Worm (Caenorhabditis elegans) whole organism, midembryonic: ENCODE results near the gene F43E2.1.

Experiments used
- T22C8.4 ChIP-seq: fragments of 200-800 bp; sonication (Bioruptor generic); IDR thresholded peaks from 2 replicates; pipeline ENCODE4 v1.3.6; 2022; ENCODE audit warnings: missing genetic modification characterization, missing compliant biosample characterization
- cog-1 ChIP-seq: sonication (generic microtip); optimal IDR thresholded peaks from 2 replicates; lab custom pipeline; 2016; ENCODE audit warnings: missing genetic modification characterization, missing compliant biosample characterization
- flt-1 ChIP-seq: fragments of 200-800 bp; sonication (Bioruptor generic); IDR thresholded peaks from 2 replicates; pipeline ENCODE4 v1.3.6; 2022; ENCODE audit warnings: missing genetic modification characterization, missing compliant biosample characterization
- klf-2 ChIP-seq: fragments of 200-800 bp; sonication (Bioruptor generic); conservative IDR thresholded peaks from 2 replicates; pipeline ENCODE4 v1.3.6; 2022; ENCODE audit warnings: missing genetic modification reagents, missing genetic modification characterization, missing compliant biosample characterization
- med-1 ChIP-seq: sonication (generic microtip); optimal IDR thresholded peaks from 2 replicates; lab custom pipeline; 2017; ENCODE audit warnings: missing genetic modification characterization, mild to moderate bottlenecking, missing compliant biosample characterization, antibody characterized with exemption, missing genetic modification reagents; ENCODE audit not compliant: insufficient read depth
- ref-1 ChIP-seq: fragments of 200-800 bp; sonication (Bioruptor generic); conservative IDR thresholded peaks from 2 replicates; pipeline ENCODE4 v1.3.6; 2022; ENCODE audit warnings: missing genetic modification reagents, missing genetic modification characterization, missing compliant biosample characterization
- tab-1 ChIP-seq: fragments of 200-800 bp; sonication (Bioruptor generic); IDR thresholded peaks from 2 replicates; pipeline ENCODE4 v1.3.6; 2022; ENCODE audit warnings: missing genetic modification characterization, missing compliant biosample characterization
- ztf-23 ChIP-seq: fragments of 200-800 bp; sonication (Bioruptor generic); IDR thresholded peaks from 2 replicates; pipeline ENCODE4 v1.3.6; 2022; ENCODE audit warnings: missing genetic modification reagents, missing genetic modification characterization, missing compliant biosample characterization
- ztf-29 ChIP-seq: fragments of 200-800 bp; sonication (Bioruptor generic); IDR thresholded peaks from 2 replicates; pipeline ENCODE4 v1.3.6; 2022; ENCODE audit warnings: missing genetic modification reagents, missing genetic modification characterization, missing compliant biosample characterization

The F43E2.1 gene

DNA sequence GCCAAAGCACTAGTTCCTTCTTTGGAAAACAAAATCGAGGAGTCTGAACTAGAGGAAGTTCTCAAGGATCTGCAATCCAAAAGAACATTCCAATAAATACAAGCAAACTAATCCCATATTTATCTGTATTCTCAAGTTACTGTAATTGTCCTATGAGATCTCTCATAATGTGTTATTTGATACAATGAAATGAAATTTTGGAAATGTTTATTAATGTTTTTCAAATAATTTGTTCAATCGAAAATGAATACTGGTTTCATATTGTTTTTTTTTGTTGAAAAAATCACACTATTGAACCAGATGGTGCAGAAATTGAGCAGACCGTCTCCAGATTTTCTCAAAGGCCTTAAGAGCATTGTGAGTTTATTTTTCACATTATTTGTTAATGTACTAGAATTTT, at the start of gene F43E2.1:
TSS of gene F43E2.1 (plus strand) at position 301 of the 400 bp plus-strand sequence.
- no peak for TF ChIP-seq med-1 (GFP tag; lab: Kevin White, UChicago)
- TF ChIP-seq tab-1 (GFP tag; lab: Robert Waterston, UW), result no peak
- TF ChIP-seq ztf-29 (GFP tag; lab: Robert Waterston, UW), result no peak
- TF ChIP-seq ztf-23 (GFP tag; lab: Robert Waterston, UW), result no peak
- TF ChIP-seq T22C8.4, result no peak
- TF ChIP-seq klf-2 (GFP tag; lab: Robert Waterston, UW), result no peak
- no peak for TF ChIP-seq flt-1 (GFP tag; lab: Robert Waterston, UW)
- no peak for TF ChIP-seq ref-1 (GFP tag; lab: Robert Waterston, UW)
- TF ChIP-seq cog-1 (tag; lab: Kevin White, UChicago), result no peak

DNA sequence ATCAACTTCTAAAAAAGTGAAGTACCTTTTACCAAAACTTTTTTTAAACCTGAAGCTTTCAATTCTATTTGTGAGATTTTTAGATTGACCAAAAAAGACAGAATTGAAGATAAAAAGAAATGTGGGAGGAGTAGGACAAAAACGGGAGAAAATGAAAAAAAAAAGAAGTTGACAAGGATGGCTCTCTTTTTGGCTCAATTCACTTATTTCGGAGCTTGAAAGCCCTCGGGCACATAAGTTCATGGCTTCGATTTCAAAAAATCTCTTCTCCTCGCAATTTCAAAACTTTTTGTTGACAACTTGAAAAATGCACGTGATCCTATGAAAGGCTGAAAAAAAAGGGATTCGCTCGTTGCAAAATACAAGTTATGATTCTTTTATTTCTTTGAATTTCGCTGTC, 48.9 kb upstream of the F43E2.1 start:
- TF ChIP-seq med-1 (GFP tag; lab: Kevin White, UChicago), result no peak
- no peak for TF ChIP-seq cog-1 (tag; lab: Kevin White, UChicago)
- no peak for TF ChIP-seq klf-2 (GFP tag; lab: Robert Waterston, UW)
- TF ChIP-seq ztf-29 (GFP tag; lab: Robert Waterston, UW), result no peak
- TF ChIP-seq ztf-23 (GFP tag; lab: Robert Waterston, UW), result no peak
- no peak for TF ChIP-seq ref-1 (GFP tag; lab: Robert Waterston, UW)
- TF ChIP-seq tab-1 (GFP tag; lab: Robert Waterston, UW), result no peak
- no peak for TF ChIP-seq flt-1 (GFP tag; lab: Robert Waterston, UW)
- no peak for TF ChIP-seq T22C8.4

DNA sequence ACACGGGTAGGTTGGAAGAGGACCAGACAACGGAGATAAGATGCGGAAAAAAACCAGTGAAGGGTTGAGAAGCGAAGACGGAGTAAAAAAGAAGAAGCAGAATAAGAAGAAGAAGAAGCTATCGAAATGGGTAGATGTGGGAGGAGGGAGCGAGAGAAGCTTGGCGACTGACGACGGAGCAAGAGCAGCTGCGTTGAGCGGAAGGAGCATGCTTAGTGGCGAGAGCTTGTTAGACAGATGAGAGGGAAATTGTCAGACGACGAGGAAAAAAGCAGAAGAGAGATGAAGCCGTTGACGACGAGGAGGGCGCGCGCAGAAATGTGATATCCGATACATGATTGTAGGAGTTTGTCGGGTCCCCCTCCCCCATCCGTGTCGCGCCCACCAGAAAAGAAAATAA, 48.1 kb upstream of the F43E2.1 start:
- TF ChIP-seq flt-1 (GFP tag; lab: Robert Waterston, UW) (no peak), klf-2 (GFP tag; lab: Robert Waterston, UW) (no peak), cog-1 (tag; lab: Kevin White, UChicago) (no peak), ztf-29 (GFP tag; lab: Robert Waterston, UW) (no peak), med-1 (GFP tag; lab: Kevin White, UChicago) (no peak)

DNA sequence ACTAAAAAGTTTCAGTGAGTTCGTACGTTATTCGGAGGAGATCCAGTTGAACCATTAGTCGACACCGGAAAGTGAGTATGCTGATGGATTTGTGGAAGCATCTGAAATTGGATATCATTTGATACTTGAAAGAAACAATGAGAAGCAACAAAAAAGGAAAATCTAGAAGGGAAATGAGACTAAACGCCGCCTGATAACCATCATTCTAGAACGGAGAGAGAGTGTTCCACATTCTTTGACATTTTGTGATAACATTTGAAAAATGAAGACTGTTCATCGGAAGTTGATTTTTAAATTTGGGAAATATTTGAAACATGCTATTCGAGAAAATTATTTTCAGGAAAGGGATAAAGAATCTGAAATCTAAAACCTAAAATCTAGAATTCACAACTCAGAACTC, 43.9 kb upstream of the F43E2.1 start, which contains the start of gene npax-1:
TSS of gene npax-1 (minus strand) at position 101 of the 400 bp plus-strand sequence.
- TF ChIP-seq ref-1 (GFP tag; lab: Robert Waterston, UW), result no peak
- no peak for TF ChIP-seq tab-1 (GFP tag; lab: Robert Waterston, UW)
- TF ChIP-seq flt-1 (GFP tag; lab: Robert Waterston, UW), result no peak
- no peak for TF ChIP-seq ztf-23 (GFP tag; lab: Robert Waterston, UW)

DNA sequence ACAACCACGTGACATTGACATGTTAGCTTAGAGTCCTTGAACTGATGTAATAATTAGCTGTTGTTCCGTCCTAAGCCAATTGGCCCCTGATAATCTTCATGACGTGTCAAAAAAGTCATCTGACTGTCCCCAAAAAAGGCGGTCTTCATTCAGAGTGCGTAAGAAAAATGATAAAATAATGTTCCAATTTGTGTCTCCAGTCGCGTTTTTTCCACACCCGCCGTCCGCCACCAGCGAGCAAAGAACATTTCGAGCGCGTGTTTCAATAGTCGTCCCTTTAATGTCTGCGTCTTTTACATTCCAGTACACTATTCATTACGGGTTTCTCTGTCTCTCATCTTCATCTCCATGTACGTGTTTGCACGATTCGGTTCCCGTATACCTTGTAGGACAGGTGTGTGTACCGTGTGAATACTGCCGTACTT, 37.6 kb upstream of the F43E2.1 start:
- peak; percentile 15 for TF ChIP-seq cog-1 (tag; lab: Kevin White, UChicago)
- no peak for TF ChIP-seq ref-1 (GFP tag; lab: Robert Waterston, UW)
- TF ChIP-seq tab-1 (GFP tag; lab: Robert Waterston, UW), result no peak

DNA sequence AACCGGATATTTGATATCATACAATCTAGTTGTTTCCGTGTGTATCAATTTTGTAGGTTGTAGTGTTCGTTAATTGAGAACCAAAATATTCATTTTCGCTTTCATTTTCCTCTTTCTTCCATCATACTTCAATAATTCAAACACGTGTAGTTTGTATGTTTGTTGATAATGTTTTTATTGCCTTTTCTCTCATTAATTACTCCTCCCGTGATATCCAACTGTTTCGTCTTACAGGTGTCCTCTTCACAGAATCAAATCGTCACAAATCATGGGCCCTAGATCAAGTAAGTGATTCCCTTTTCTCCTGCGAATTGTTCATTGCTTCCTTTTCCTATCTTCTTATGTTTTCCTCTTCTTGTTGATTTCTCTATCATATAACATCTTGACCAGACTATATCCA, 36.1 kb upstream of the F43E2.1 start, which contains the start of gene nhr-21:
TSS of gene nhr-21 (plus strand) at position 235 of the 400 bp plus-strand sequence.
- no peak for TF ChIP-seq med-1 (GFP tag; lab: Kevin White, UChicago)
- TF ChIP-seq ztf-23 (GFP tag; lab: Robert Waterston, UW), result no peak

DNA sequence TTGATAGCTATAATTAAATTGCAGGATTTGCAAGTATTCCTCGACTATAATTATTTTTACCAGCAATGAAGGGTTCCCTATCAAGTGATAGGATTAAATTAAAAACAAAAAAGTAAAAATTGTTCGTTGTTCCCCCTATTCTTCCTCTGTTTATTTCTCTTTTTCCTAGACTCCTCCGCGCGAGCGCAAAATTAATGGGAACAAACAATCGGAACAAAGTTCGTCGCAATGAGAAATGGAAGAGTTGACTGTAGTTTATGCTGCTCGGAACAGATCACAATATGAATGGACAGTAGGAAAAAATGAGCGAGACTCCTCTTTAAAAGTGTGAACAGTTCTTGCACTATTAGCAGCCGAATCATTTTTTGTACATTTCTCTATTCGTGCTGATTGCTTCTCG, 34.4 kb upstream of the F43E2.1 start:
- TF ChIP-seq cog-1 (tag; lab: Kevin White, UChicago), result no peak
- no peak for TF ChIP-seq med-1 (GFP tag; lab: Kevin White, UChicago)
- no peak for TF ChIP-seq klf-2 (GFP tag; lab: Robert Waterston, UW)
- TF ChIP-seq ztf-23 (GFP tag; lab: Robert Waterston, UW), result no peak
- TF ChIP-seq ztf-29 (GFP tag; lab: Robert Waterston, UW), result no peak
- no peak for TF ChIP-seq tab-1 (GFP tag; lab: Robert Waterston, UW)
- TF ChIP-seq ref-1 (GFP tag; lab: Robert Waterston, UW), result no peak
- no peak for TF ChIP-seq flt-1 (GFP tag; lab: Robert Waterston, UW)
- TF ChIP-seq T22C8.4, result no peak

DNA sequence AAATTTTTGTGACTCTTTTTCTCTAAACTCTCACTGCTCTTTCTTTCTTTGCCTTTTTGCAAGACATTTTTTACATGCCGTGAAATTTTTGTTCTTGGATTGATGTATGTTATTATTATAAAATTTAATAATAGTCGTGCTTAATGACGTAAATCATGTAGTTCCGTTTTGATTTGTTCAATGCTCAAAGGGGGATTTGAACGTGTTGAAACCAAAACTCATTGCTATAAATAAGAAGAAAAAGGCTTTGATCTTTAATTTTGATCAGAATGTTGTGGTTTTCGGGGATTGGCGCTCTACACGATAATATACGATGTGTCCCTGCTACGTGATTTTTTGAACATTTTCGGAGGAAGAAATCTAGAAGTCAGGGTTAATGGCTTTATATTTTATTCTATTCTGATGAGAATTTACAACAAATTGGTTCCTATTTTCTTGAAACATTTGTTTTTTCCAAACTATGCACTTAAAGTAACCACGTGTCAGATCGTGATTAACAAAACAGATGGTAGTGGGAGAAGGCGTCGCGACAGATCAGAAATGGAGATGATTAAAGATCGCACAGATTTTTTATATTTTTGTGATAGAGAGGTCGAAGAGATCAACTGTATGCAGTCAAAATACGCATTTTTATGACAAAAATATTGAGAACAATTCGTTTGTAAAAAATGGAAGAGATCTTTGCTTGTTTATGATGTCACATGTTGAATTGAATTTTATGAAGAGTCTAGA, 33.3 kb upstream of the F43E2.1 start:
- TF ChIP-seq ztf-29 (GFP tag; lab: Robert Waterston, UW), result no peak
- TF ChIP-seq klf-2 (GFP tag; lab: Robert Waterston, UW), result no peak
- TF ChIP-seq ref-1 (GFP tag; lab: Robert Waterston, UW), result no peak
- TF ChIP-seq tab-1 (GFP tag; lab: Robert Waterston, UW), result no peak
- no peak for TF ChIP-seq ztf-23 (GFP tag; lab: Robert Waterston, UW)
- no peak for TF ChIP-seq flt-1 (GFP tag; lab: Robert Waterston, UW)
- no peak for TF ChIP-seq med-1 (GFP tag; lab: Kevin White, UChicago)
- no peak for TF ChIP-seq T22C8.4
- TF ChIP-seq cog-1 (tag; lab: Kevin White, UChicago), result no peak

DNA sequence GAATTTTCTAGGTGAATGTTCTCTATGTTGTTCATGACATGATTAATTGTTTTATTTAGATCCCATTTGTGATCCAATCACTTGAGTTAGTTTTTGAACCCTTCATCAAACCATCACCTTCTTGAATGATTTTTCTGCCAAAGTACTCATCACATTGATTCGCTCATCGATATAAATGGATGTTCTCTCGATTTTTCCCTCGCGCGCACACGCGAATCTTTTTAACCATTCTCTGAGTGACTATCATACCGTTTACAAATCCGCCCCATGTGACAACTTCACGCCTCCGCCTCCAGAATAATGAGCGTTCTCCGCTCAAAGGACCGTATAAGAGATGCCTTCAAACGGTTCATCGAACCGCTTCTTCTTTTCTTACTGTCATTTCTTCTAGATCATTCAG, 32.2 kb upstream of the F43E2.1 start:
- no peak for TF ChIP-seq ref-1 (GFP tag; lab: Robert Waterston, UW)
- no peak for TF ChIP-seq tab-1 (GFP tag; lab: Robert Waterston, UW)
- no peak for TF ChIP-seq T22C8.4
- TF ChIP-seq flt-1 (GFP tag; lab: Robert Waterston, UW), result no peak
- TF ChIP-seq ztf-29 (GFP tag; lab: Robert Waterston, UW), result no peak
- no peak for TF ChIP-seq med-1 (GFP tag; lab: Kevin White, UChicago)
- TF ChIP-seq ztf-23 (GFP tag; lab: Robert Waterston, UW), result no peak
- TF ChIP-seq cog-1 (tag; lab: Kevin White, UChicago), result no peak
- no peak for TF ChIP-seq klf-2 (GFP tag; lab: Robert Waterston, UW)
